Fruit fly (Drosophila melanogaster) whole organism, embryonic: Measurements from ENCODE around the gene CG43750.

ENCODE experiments used
- Abd-B ChIP-seq: fragments of 200-800 bp; sonication (Bioruptor generic); optimal IDR thresholded peaks from 2 replicates; lab custom pipeline; 2018; ENCODE audit warnings: missing biosample characterization, mild to moderate bottlenecking, missing genetic modification characterization, moderate library complexity
- Adf1 ChIP-seq: fragments of 200-800 bp; sonication (Bioruptor generic); IDR thresholded peaks from 2 replicates; pipeline ENCODE4 v1.3.6; 2022; ENCODE audit warnings: missing biosample characterization, missing genetic modification characterization
- Bgb ChIP-seq: fragments of 200-800 bp; sonication (Bioruptor generic); IDR thresholded peaks from 2 replicates; pipeline ENCODE4 v1.3.6; 2022; ENCODE audit warnings: missing biosample characterization, missing genetic modification characterization; ENCODE audit not compliant: partially characterized antibody
- C15 ChIP-seq: fragments of 200-800 bp; sonication (Bioruptor generic); IDR thresholded peaks from 3 replicates; pipeline ENCODE4 v1.3.6; 2022; ENCODE audit warnings: missing biosample characterization, missing genetic modification characterization
- CG10431 ChIP-seq: fragments of 200-800 bp; sonication (Bioruptor generic); optimal IDR thresholded peaks from 3 replicates; lab custom pipeline; 2018; ENCODE audit warnings: missing biosample characterization, mild to moderate bottlenecking, missing genetic modification characterization
- CG12155 ChIP-seq: fragments of 200-800 bp; sonication (Bioruptor generic); optimal IDR thresholded peaks from 3 replicates; lab custom pipeline; 2016; ENCODE audit warnings: missing biosample characterization, missing genetic modification characterization
- CG1233 ChIP-seq: fragments of 200-800 bp; sonication (Bioruptor generic); optimal IDR thresholded peaks from 4 replicates; lab custom pipeline; 2018; ENCODE audit warnings: missing biosample characterization, mild to moderate bottlenecking, missing genetic modification characterization
- CG13123 ChIP-seq: fragments of 200-800 bp; sonication (Bioruptor generic); optimal IDR thresholded peaks from 2 replicates; lab custom pipeline; 2016; ENCODE audit warnings: missing biosample characterization, missing genetic modification characterization
- CG13287 ChIP-seq: fragments of 200-800 bp; sonication (Bioruptor generic); IDR thresholded peaks from 2 replicates; pipeline ENCODE4 v1.3.6; 2022; ENCODE audit warnings: missing biosample characterization, missing genetic modification characterization; ENCODE audit not compliant: partially characterized antibody
- CG17359 ChIP-seq: fragments of 200-800 bp; sonication (Bioruptor generic); optimal IDR thresholded peaks from 3 replicates; lab custom pipeline; 2018; ENCODE audit warnings: missing biosample characterization, mild to moderate bottlenecking, missing genetic modification characterization, moderate library complexity
- CG1792 ChIP-seq: fragments of 200-800 bp; sonication (Bioruptor generic); optimal IDR thresholded peaks from 2 replicates; lab custom pipeline; 2016; ENCODE audit warnings: missing biosample characterization, missing genetic modification characterization
- CG18476 ChIP-seq: fragments of 200-800 bp; sonication (Bioruptor generic); optimal IDR thresholded peaks from 2 replicates; lab custom pipeline; 2016; ENCODE audit warnings: missing biosample characterization, mild to moderate bottlenecking, missing genetic modification characterization
- CG18619 ChIP-seq: fragments of 200-800 bp; sonication (Bioruptor generic); optimal IDR thresholded peaks from 3 replicates; lab custom pipeline; 2017; ENCODE audit warnings: missing biosample characterization, mild to moderate bottlenecking, missing genetic modification characterization
- CG9215 ChIP-seq: fragments of 200-800 bp; sonication (Bioruptor generic); IDR thresholded peaks from 2 replicates; pipeline ENCODE4 v1.3.6; 2022; ENCODE audit warnings: missing biosample characterization, missing genetic modification characterization
- CG9727 ChIP-seq: fragments of 200-800 bp; sonication (Bioruptor generic); optimal IDR thresholded peaks from 3 replicates; lab custom pipeline; 2017; ENCODE audit warnings: missing biosample characterization, mild to moderate bottlenecking, missing genetic modification characterization
- CTCF ChIP-seq: fragments of 200-800 bp; sonication (Bioruptor generic); optimal IDR thresholded peaks from 2 replicates; lab custom pipeline; 2017; ENCODE audit warnings: missing biosample characterization, mild to moderate bottlenecking, missing genetic modification characterization, moderate library complexity
- Camta ChIP-seq: fragments of 200-800 bp; sonication (Bioruptor generic); optimal IDR thresholded peaks from 2 replicates; lab custom pipeline; 2016; ENCODE audit warnings: missing biosample characterization, missing genetic modification characterization
- D19B ChIP-seq: fragments of 200-800 bp; sonication (Bioruptor generic); optimal IDR thresholded peaks from 2 replicates; lab custom pipeline; 2017; ENCODE audit warnings: missing biosample characterization, mild to moderate bottlenecking, missing genetic modification characterization
- H2.0 ChIP-seq: fragments of 200-800 bp; sonication (Bioruptor generic); IDR thresholded peaks from 2 replicates; pipeline ENCODE4 v1.3.6; 2022; ENCODE audit warnings: missing biosample characterization, missing genetic modification characterization
- HHEX ChIP-seq: fragments of 200-800 bp; sonication (Bioruptor generic); optimal IDR thresholded peaks from 3 replicates; lab custom pipeline; 2017; ENCODE audit warnings: missing biosample characterization, mild to moderate bottlenecking, missing genetic modification characterization, missing genetic modification reagents
- Hr39 ChIP-seq: fragments of >200 bp; optimal IDR thresholded peaks from 2 replicates; lab custom pipeline; 2017
- Lhr ChIP-seq: fragments of 200-800 bp; sonication (Bioruptor generic); optimal IDR thresholded peaks from 3 replicates; lab custom pipeline; 2017; ENCODE audit warnings: mild to moderate bottlenecking, missing biosample characterization, missing genetic modification reagents, missing genetic modification characterization
- Med ChIP-seq: fragments of 200-800 bp; sonication (Bioruptor generic); peaks from one replicate; lab custom pipeline; 2016; ENCODE audit warnings: missing biosample characterization, missing genetic modification characterization, mild to moderate bottlenecking, inconsistent platforms, moderate library complexity
- Rfx ChIP-seq: fragments of 200-800 bp; sonication (Bioruptor generic); IDR thresholded peaks from 2 replicates; pipeline ENCODE4 v1.3.6; 2022; ENCODE audit warnings: missing biosample characterization, missing genetic modification characterization
- Sin3A ChIP-seq: fragments of >200 bp; optimal IDR thresholded peaks from 2 replicates; lab custom pipeline; 2018
- Ssrp ChIP-seq: fragments of 200-800 bp; sonication (Bioruptor generic); optimal IDR thresholded peaks from 2 replicates; lab custom pipeline; 2018; ENCODE audit warnings: missing biosample characterization, mild to moderate bottlenecking, missing genetic modification characterization, moderate library complexity
- Stat92E ChIP-seq, 3 experiments: fragments of >200 bp in 2 of 3; fragments of 200-800 bp in 1 of 3; sonication (Bioruptor generic) in 1 of 3; optimal IDR thresholded peaks; 2 replicates each; lab custom pipeline; 2017 to 2019; ENCODE audit warnings: missing biosample characterization in 3 of 3, missing genetic modification characterization in 3 of 3, mild to moderate bottlenecking in 1 of 3, moderate library complexity in 1 of 3
- ab ChIP-seq: fragments of 200-800 bp; sonication (Bioruptor generic); optimal IDR thresholded peaks from 2 replicates; lab custom pipeline; 2016; ENCODE audit warnings: missing biosample characterization, missing genetic modification characterization
- bbx ChIP-seq: fragments of 200-800 bp; sonication (Bioruptor generic); IDR thresholded peaks from 2 replicates; pipeline ENCODE4 v1.3.6; 2022; ENCODE audit warnings: missing biosample characterization, missing genetic modification characterization; ENCODE audit not compliant: partially characterized antibody
- dan ChIP-seq: fragments of 200-800 bp; sonication (Bioruptor generic); IDR thresholded peaks from 2 replicates; pipeline ENCODE4 v1.3.6; 2022; ENCODE audit warnings: missing biosample characterization, missing genetic modification characterization
- dpn ChIP-seq, 2 experiments: fragments of 200-800 bp; sonication (Bioruptor generic); optimal IDR thresholded peaks; 3 replicates each; lab custom pipeline; 2016; ENCODE audit warnings: missing biosample characterization in 2 of 2, missing genetic modification characterization in 2 of 2
- eyg ChIP-seq: fragments of 200-800 bp; sonication (Bioruptor generic); optimal IDR thresholded peaks from 3 replicates; lab custom pipeline; 2016; ENCODE audit warnings: missing biosample characterization, missing genetic modification characterization
- gcm ChIP-seq: fragments of 200-800 bp; sonication (Bioruptor generic); optimal IDR thresholded peaks from 2 replicates; lab custom pipeline; 2019; ENCODE audit warnings: missing biosample characterization, mild to moderate bottlenecking, missing genetic modification characterization, moderate library complexity
- gcm2 ChIP-seq: fragments of 200-800 bp; sonication (Bioruptor generic); optimal IDR thresholded peaks from 2 replicates; lab custom pipeline; 2016; ENCODE audit warnings: missing biosample characterization, missing genetic modification characterization
- gsb ChIP-seq: fragments of 200-800 bp; sonication (Bioruptor generic); IDR thresholded peaks from 2 replicates; pipeline ENCODE4 v1.3.6; 2022; ENCODE audit warnings: missing biosample characterization, missing genetic modification characterization
- gt ChIP-seq: fragments of 200-800 bp; sonication (Bioruptor generic); IDR thresholded peaks from 2 replicates; pipeline ENCODE4 v1.3.6; 2022; ENCODE audit warnings: missing biosample characterization, missing genetic modification characterization
- ham ChIP-seq: fragments of 200-800 bp; sonication (Bioruptor generic); IDR thresholded peaks from 2 replicates; pipeline ENCODE4 v1.3.6; 2022; ENCODE audit warnings: missing biosample characterization, missing genetic modification characterization
- hb ChIP-seq: fragments of 200-800 bp; sonication (Bioruptor generic); IDR thresholded peaks from 3 replicates; pipeline ENCODE4 v1.3.6; 2022; ENCODE audit warnings: missing biosample characterization, missing genetic modification characterization; ENCODE audit not compliant: partially characterized antibody
- hkb ChIP-seq, 2 experiments: fragments of 200-800 bp in 1 of 2; fragments of >200 bp in 1 of 2; sonication (Bioruptor generic) in 1 of 2; IDR thresholded peaks in 1 of 2; optimal IDR thresholded peaks in 1 of 2; 2 replicates each; pipeline versions ENCODE4 v1.3.6 to Lab custom; 2017 to 2022; ENCODE audit warnings: missing biosample characterization in 1 of 2, missing genetic modification characterization in 1 of 2
- jing ChIP-seq: fragments of 200-800 bp; sonication (Bioruptor generic); optimal IDR thresholded peaks from 2 replicates; lab custom pipeline; 2018; ENCODE audit warnings: missing biosample characterization, mild to moderate bottlenecking, missing genetic modification characterization
- mam ChIP-seq: fragments of 200-800 bp; sonication (Bioruptor generic); optimal IDR thresholded peaks from 3 replicates; lab custom pipeline; 2016; ENCODE audit warnings: missing biosample characterization, missing genetic modification characterization
- nmo ChIP-seq: fragments of 200-800 bp; sonication (Bioruptor generic); optimal IDR thresholded peaks from 2 replicates; lab custom pipeline; 2018; ENCODE audit warnings: missing biosample characterization, mild to moderate bottlenecking, missing genetic modification characterization, moderate library complexity
- nom ChIP-seq: fragments of 200-800 bp; sonication (Bioruptor generic); optimal IDR thresholded peaks from 2 replicates; lab custom pipeline; 2017; ENCODE audit warnings: missing biosample characterization, missing genetic modification characterization, mild to moderate bottlenecking, moderate library complexity, missing genetic modification reagents
- odd ChIP-seq: fragments of 200-800 bp; sonication (Bioruptor generic); optimal IDR thresholded peaks from 2 replicates; lab custom pipeline; 2017; ENCODE audit warnings: missing biosample characterization, mild to moderate bottlenecking, missing genetic modification characterization
- prd ChIP-seq, 3 experiments: fragments of >200 bp in 2 of 3; fragments of 200-800 bp in 1 of 3; sonication (Bioruptor generic) in 1 of 3; optimal IDR thresholded peaks in 2 of 3; IDR thresholded peaks in 1 of 3; 2 replicates in 2 of 3; 3 replicates in 1 of 3; pipeline versions ENCODE4 v1.3.6 to Lab custom; 2017 to 2022; ENCODE audit warnings: missing biosample characterization in 1 of 3, missing genetic modification characterization in 1 of 3
- rib ChIP-seq: fragments of 200-800 bp; sonication (Bioruptor generic); IDR thresholded peaks from 2 replicates; pipeline ENCODE4 v1.3.6; 2022; ENCODE audit warnings: missing biosample characterization, missing genetic modification characterization
- shn ChIP-seq: fragments of 200-800 bp; sonication (Bioruptor generic); optimal IDR thresholded peaks from 3 replicates; lab custom pipeline; 2016; ENCODE audit warnings: missing biosample characterization, missing genetic modification characterization
- toy ChIP-seq: fragments of 200-800 bp; sonication (Bioruptor generic); IDR thresholded peaks from 2 replicates; pipeline ENCODE4 v1.3.6; 2022; ENCODE audit warnings: missing biosample characterization, missing genetic modification characterization
- trh ChIP-seq: fragments of 200-800 bp; sonication (Bioruptor generic); optimal IDR thresholded peaks from 2 replicates; lab custom pipeline; 2016; ENCODE audit warnings: missing biosample characterization, missing genetic modification characterization
- zen ChIP-seq: fragments of 200-800 bp; sonication (Bioruptor generic); optimal IDR thresholded peaks from 3 replicates; lab custom pipeline; 2018; ENCODE audit warnings: missing biosample characterization, mild to moderate bottlenecking, missing genetic modification characterization, moderate library complexity

CG43750 gene

dm6 chr2L:2426444-2427188, 36.1 kb upstream of the CG43750 start (continued):
- TF ChIP-seq eyg (GFP tag; lab: Kevin White, UChicago) (no peak), gt (GFP tag; lab: Robert Waterston, UW) (no peak), hb (GFP tag; lab: Robert Waterston, UW) (no peak), nmo (peak; percentile 58), CG13123 (no peak), Ssrp (tag; lab: Kevin White, UChicago) (peak; percentile 55), gcm2 (no peak), CG17359 (tag; lab: Kevin White, UChicago) (peak; percentile 75), CG13287 (GFP tag; lab: Robert Waterston, UW) (no peak), H2.0 (GFP tag; lab: Robert Waterston, UW) (peak; percentile 47), Abd-B (GFP tag; lab: Kevin White, UChicago) (peak; percentile 61), Camta (GFP tag; lab: Kevin White, UChicago) (peak; percentile 19), hkb (optimal IDR thresholded peaks at IDR 0.05; lab: Kevin White, UChicago) (no peak), hkb (GFP tag; IDR thresholded peaks at IDR 0.05; lab: Robert Waterston, UW) (peak; percentile 63), CG18476 (GFP tag; lab: Kevin White, UChicago) (no peak), Lhr (GFP tag; lab: Kevin White, UChicago) (no peak), nom (GFP tag; lab: Kevin White, UChicago) (peak; percentile 33), D19B (GFP tag; lab: Kevin White, UChicago) (no peak), odd (GFP tag; lab: Kevin White, UChicago) (no peak), Adf1 (GFP tag; lab: Robert Waterston, UW) (no peak), Med (GFP tag; lab: Kevin White, UChicago) (peak; percentile 80), gsb (GFP tag; lab: Robert Waterston, UW) (no peak), C15 (GFP tag; lab: Robert Waterston, UW) (no peak), toy (GFP tag; lab: Robert Waterston, UW) (no peak), CG10431 (GFP tag; lab: Kevin White, UChicago) (no peak), Rfx (peak; percentile 63), jing (peak; percentile 31), CG9727 (peak; percentile 4), trh (no peak), rib (GFP tag; lab: Robert Waterston, UW) (no peak), shn (no peak), mam (peak; percentile 35), CTCF (GFP tag; lab: Kevin White, UChicago) (no peak), dan (GFP tag; lab: Robert Waterston, UW) (no peak), bbx (no peak), zen (tag; lab: Kevin White, UChicago) (no peak), prd (optimal IDR thresholded peaks at IDR 0.05; lab: Kevin White, UChicago) (no peak), prd (GFP tag; IDR thresholded peaks at IDR 0.05; lab: Robert Waterston, UW) (peak; percentile 73; the same call in 2 of the 3 replicates), CG1233 (GFP tag; lab: Kevin White, UChicago) (no peak), CG12155 (GFP tag; lab: Kevin White, UChicago) (peak; percentile 34), CG9215 (GFP tag; lab: Robert Waterston, UW) (no peak), Hr39 (peak; percentile 33), CG18619 (GFP tag; lab: Kevin White, UChicago) (no peak), ab (no peak), dpn (GFP tag; optimal IDR thresholded peaks at IDR 0.05; lab: Kevin White, UChicago) (peak; percentile 57 to 63), Sin3A (lab: Kevin White, UChicago) (no peak), HHEX (GFP tag; lab: Kevin White, UChicago) (peak; percentile 21), CG1792 (GFP tag; lab: Kevin White, UChicago) (no peak), ham (GFP tag; lab: Robert Waterston, UW) (no peak), Bgb (no peak), gcm (GFP tag; lab: Kevin White, UChicago) (no peak), Stat92E (GFP tag; optimal IDR thresholded peaks at IDR 0.05; lab: Kevin White, UChicago) (no peak)
